Worm (Caenorhabditis elegans) whole organism, L2 larva: ENCODE data around the gene kel-1.

Experiments
- C34F6.9 ChIP-seq: fragments of 150-350 bp; optimal IDR thresholded peaks from 2 replicates; lab custom pipeline; 2014; ENCODE audit warnings: missing biosample characterization, missing genetic modification characterization
- F13H6.1 ChIP-seq: sonication (generic microtip); optimal IDR thresholded peaks from 2 replicates; lab custom pipeline; 2016; ENCODE audit warnings: missing genetic modification characterization, missing compliant biosample characterization
- Y55F3AM.14 ChIP-seq: fragments of 200-800 bp; sonication (Bioruptor generic); optimal IDR thresholded peaks from 2 replicates; lab custom pipeline; 2018; ENCODE audit warnings: mild to moderate bottlenecking, missing genetic modification characterization, missing compliant biosample characterization
- ZK546.5 ChIP-seq: sonication (generic microtip); optimal IDR thresholded peaks from 2 replicates; lab custom pipeline; 2017; ENCODE audit warnings: missing biosample characterization, missing genetic modification characterization
- alr-1 ChIP-seq: fragments of 150-350 bp; optimal IDR thresholded peaks from 2 replicates; lab custom pipeline; 2014; ENCODE audit warnings: missing biosample characterization, missing genetic modification characterization
- aly-2 ChIP-seq: fragments of 150-350 bp; optimal IDR thresholded peaks from 2 replicates; lab custom pipeline; 2014; ENCODE audit warnings: missing biosample characterization, missing genetic modification characterization
- ama-1 ChIP-seq: fragments of 150-350 bp; optimal IDR thresholded peaks from 2 replicates; lab custom pipeline; 2018; ENCODE audit warnings: inconsistent platforms
- blmp-1 ChIP-seq: sonication (generic microtip); optimal IDR thresholded peaks from 2 replicates; lab custom pipeline; 2017; ENCODE audit warnings: missing genetic modification characterization, mild to moderate bottlenecking, missing compliant biosample characterization, antibody characterized with exemption, moderate library complexity; ENCODE audit not compliant: insufficient read depth
- ceh-16 ChIP-seq: fragments of 150-350 bp; optimal IDR thresholded peaks from 2 replicates; lab custom pipeline; 2014; ENCODE audit warnings: missing biosample characterization, missing genetic modification characterization
- dmd-4 ChIP-seq: sonication (generic microtip); optimal IDR thresholded peaks from 2 replicates; lab custom pipeline; 2017; ENCODE audit warnings: missing biosample characterization, missing genetic modification characterization
- elt-3 ChIP-seq: sonication (generic microtip); optimal IDR thresholded peaks from 2 replicates; lab custom pipeline; 2017; ENCODE audit warnings: missing biosample characterization, missing genetic modification characterization
- fos-1 ChIP-seq: fragments of 150-350 bp; optimal IDR thresholded peaks from 2 replicates; lab custom pipeline; 2014; ENCODE audit warnings: missing biosample characterization, missing genetic modification characterization
- gmeb-1 ChIP-seq: fragments of 150-350 bp; optimal IDR thresholded peaks from 2 replicates; lab custom pipeline; 2014; ENCODE audit warnings: missing biosample characterization, missing genetic modification characterization
- lin-11 ChIP-seq: fragments of 150-350 bp; sonication (generic microtip); optimal IDR thresholded peaks from 2 replicates; lab custom pipeline; 2014; ENCODE audit warnings: missing biosample characterization, missing genetic modification characterization, inconsistent platforms, mixed read lengths
- lin-13 ChIP-seq: fragments of 150-350 bp; optimal IDR thresholded peaks from 2 replicates; lab custom pipeline; 2014; ENCODE audit warnings: missing biosample characterization, missing genetic modification reagents, missing genetic modification characterization
- lin-39 ChIP-seq: fragments of 150-350 bp; optimal IDR thresholded peaks from 2 replicates; lab custom pipeline; 2014; ENCODE audit warnings: missing biosample characterization, missing genetic modification reagents, missing genetic modification characterization
- mab-5 ChIP-seq: fragments of 150-350 bp; optimal IDR thresholded peaks from 2 replicates; lab custom pipeline; 2014; ENCODE audit warnings: missing biosample characterization, missing genetic modification characterization
- nhr-10 ChIP-seq: sonication (generic microtip); optimal IDR thresholded peaks from 2 replicates; lab custom pipeline; 2017; ENCODE audit warnings: missing biosample characterization, missing genetic modification characterization
- nhr-11 ChIP-seq: fragments of 150-350 bp; optimal IDR thresholded peaks from 2 replicates; lab custom pipeline; 2014; ENCODE audit warnings: missing biosample characterization, missing genetic modification characterization
- nhr-129 ChIP-seq: fragments of 150-350 bp; optimal IDR thresholded peaks from 2 replicates; lab custom pipeline; 2014; ENCODE audit warnings: missing biosample characterization, missing genetic modification characterization
- nhr-21 ChIP-seq: fragments of 150-350 bp; optimal IDR thresholded peaks from 2 replicates; lab custom pipeline; 2014; ENCODE audit warnings: missing biosample characterization, missing genetic modification characterization
- nhr-23 ChIP-seq: fragments of 150-350 bp; optimal IDR thresholded peaks from 2 replicates; lab custom pipeline; 2014; ENCODE audit warnings: missing biosample characterization, missing genetic modification reagents, missing genetic modification characterization
- nhr-237 ChIP-seq: fragments of 150-350 bp; optimal IDR thresholded peaks from 2 replicates; lab custom pipeline; 2014; ENCODE audit warnings: missing biosample characterization, missing genetic modification characterization
- nhr-25 ChIP-seq: fragments of 150-350 bp; sonication (generic microtip); optimal IDR thresholded peaks from 3 replicates; lab custom pipeline; 2014; ENCODE audit warnings: missing biosample characterization, missing genetic modification characterization
- nhr-6 ChIP-seq: fragments of 150-350 bp; optimal IDR thresholded peaks from 2 replicates; lab custom pipeline; 2014; ENCODE audit warnings: missing biosample characterization, missing genetic modification characterization
- nhr-77 ChIP-seq: fragments of 150-350 bp; optimal IDR thresholded peaks from 2 replicates; lab custom pipeline; 2014; ENCODE audit warnings: missing biosample characterization, missing genetic modification characterization
- peb-1 ChIP-seq: fragments of 150-350 bp; optimal IDR thresholded peaks from 2 replicates; lab custom pipeline; 2014; ENCODE audit warnings: missing biosample characterization, missing genetic modification characterization
- sem-4 ChIP-seq: fragments of 150-350 bp; optimal IDR thresholded peaks from 2 replicates; lab custom pipeline; 2014; ENCODE audit warnings: missing biosample characterization, missing genetic modification reagents, missing genetic modification characterization
- sma-3 ChIP-seq: sonication (generic microtip); optimal IDR thresholded peaks from 2 replicates; lab custom pipeline; 2016; ENCODE audit warnings: missing genetic modification reagents, missing genetic modification characterization, missing compliant biosample characterization
- sma-9 ChIP-seq, 2 experiments: fragments of 150-350 bp in 1 of 2; sonication (generic microtip) in 1 of 2; optimal IDR thresholded peaks; 2 replicates each; lab custom pipeline; 2014 to 2016; ENCODE audit warnings: missing genetic modification characterization in 2 of 2, mild to moderate bottlenecking in 1 of 2, missing biosample characterization in 1 of 2, missing compliant biosample characterization in 1 of 2, missing genetic modification reagents in 1 of 2, moderate library complexity in 1 of 2
- unc-39 ChIP-seq: fragments of 150-350 bp; optimal IDR thresholded peaks from 2 replicates; lab custom pipeline; 2014; ENCODE audit warnings: missing biosample characterization, missing genetic modification characterization
- unc-55 ChIP-seq: fragments of 150-350 bp; sonication (generic microtip); optimal IDR thresholded peaks from 3 replicates; lab custom pipeline; 2014; ENCODE audit warnings: missing biosample characterization, missing genetic modification reagents, missing genetic modification characterization
- unc-62 ChIP-seq: fragments of 150-350 bp; optimal IDR thresholded peaks from 2 replicates; lab custom pipeline; 2014; ENCODE audit warnings: missing biosample characterization, missing genetic modification reagents, missing genetic modification characterization
- zag-1 ChIP-seq: fragments of 150-350 bp; optimal IDR thresholded peaks from 2 replicates; lab custom pipeline; 2014; ENCODE audit warnings: missing biosample characterization, missing genetic modification characterization
- ztf-1 ChIP-seq: fragments of 200-800 bp; sonication (Bioruptor generic); conservative IDR thresholded peaks from 2 replicates; pipeline ENCODE4 v1.3.6; 2022; ENCODE audit warnings: missing genetic modification characterization, missing compliant biosample characterization
- ztf-4 ChIP-seq: fragments of 150-350 bp; optimal IDR thresholded peaks from 2 replicates; lab custom pipeline; 2014; ENCODE audit warnings: missing biosample characterization, missing genetic modification characterization

The kel-1 gene

DNA sequence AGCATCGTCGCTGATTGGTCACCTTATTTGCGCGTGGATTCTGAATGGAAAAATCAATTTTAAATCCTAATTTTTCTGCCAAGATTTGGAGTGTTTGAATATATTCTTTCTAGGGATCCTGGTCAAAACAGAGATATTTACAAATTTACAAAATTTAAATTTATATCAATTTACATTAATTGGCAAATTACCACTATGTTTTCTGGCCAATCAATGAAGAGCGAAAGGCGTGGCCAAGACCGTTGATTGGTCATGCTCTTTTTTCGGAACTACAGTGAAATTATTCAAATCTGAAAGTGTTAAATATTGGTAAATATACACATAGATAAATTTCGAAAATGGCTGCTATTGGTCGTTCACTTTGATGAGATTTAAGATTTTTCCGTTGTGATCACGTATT, 46.0 kb upstream of the kel-1 start:
- TF ChIP-seq sem-4 (tag; lab: Kevin White, UChicago) (no peak), sma-3 (GFP tag; lab: Kevin White, UChicago) (no peak), ZK546.5 (tag; lab: Kevin White, UChicago) (no peak), nhr-21 (no peak), mab-5 (tag; lab: Kevin White, UChicago) (no peak), C34F6.9 (tag; lab: Kevin White, UChicago) (no peak), elt-3 (no peak), alr-1 (tag; lab: Kevin White, UChicago) (no peak), lin-11 (tag; lab: Kevin White, UChicago) (no peak), gmeb-1 (tag; lab: Kevin White, UChicago) (no peak), ztf-4 (tag; lab: Kevin White, UChicago) (no peak)
- TF ChIP-seq, all 48 proteins: peak for 0

DNA sequence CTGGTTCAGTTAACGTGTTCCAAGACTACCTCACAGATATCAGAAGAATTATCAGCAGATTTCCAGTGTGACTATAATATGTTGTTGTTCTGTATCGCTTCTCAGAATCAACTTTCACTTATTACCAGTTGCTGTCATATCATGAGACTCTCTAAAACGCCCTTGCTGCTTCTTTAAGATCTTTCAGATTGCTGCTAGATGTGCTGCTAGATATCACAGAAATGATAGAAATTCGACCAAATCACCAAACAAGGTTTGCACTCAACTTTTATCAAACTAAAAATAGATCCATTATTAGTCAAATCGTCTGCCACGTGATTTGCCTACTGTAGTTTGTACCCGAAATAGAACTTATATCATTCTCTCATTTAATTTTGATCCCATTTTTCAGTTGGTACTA, 44.2 kb upstream of the kel-1 start:
- TF ChIP-seq nhr-77 (tag; lab: Kevin White, UChicago) (no peak), blmp-1 (no peak), sma-3 (GFP tag; lab: Kevin White, UChicago) (peak; percentile 10), F13H6.1 (tag; lab: Kevin White, UChicago) (no peak), fos-1 (tag; lab: Kevin White, UChicago) (no peak), ama-1 (no peak), elt-3 (no peak), sem-4 (tag; lab: Kevin White, UChicago) (no peak), sma-9 (GFP tag; optimal IDR thresholded peaks at IDR 0.05; lab: Kevin White, UChicago) (no peak), sma-9 (tag; optimal IDR thresholded peaks at IDR 0.05; lab: Kevin White, UChicago) (no peak), lin-13 (no peak), nhr-25 (tag; lab: Kevin White, UChicago) (peak; percentile 2), lin-39 (no peak)

DNA sequence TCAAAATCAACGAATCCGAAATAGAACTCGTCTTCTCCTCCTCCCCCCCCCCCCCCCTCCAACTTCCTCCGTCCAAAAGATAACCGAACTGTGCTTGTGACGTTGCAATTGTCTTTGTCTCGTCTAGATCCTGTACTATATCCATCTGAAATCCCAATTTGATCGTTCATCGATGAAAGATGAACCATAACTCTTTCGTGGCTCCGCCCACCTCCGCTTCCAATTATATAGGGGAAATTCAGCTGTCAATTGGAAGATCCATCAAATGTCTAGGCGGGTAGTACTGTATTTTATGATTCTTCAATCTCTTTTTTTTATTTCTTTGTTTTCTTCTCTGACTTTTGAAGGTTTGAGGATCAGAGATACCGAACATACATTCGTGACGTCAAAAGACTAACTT, 43.4 kb upstream of the kel-1 start:
- TF ChIP-seq gmeb-1 (tag; lab: Kevin White, UChicago) (no peak), nhr-25 (tag; lab: Kevin White, UChicago) (no peak), sma-9 (GFP tag; optimal IDR thresholded peaks at IDR 0.05; lab: Kevin White, UChicago) (peak; percentile 4), sma-9 (tag; optimal IDR thresholded peaks at IDR 0.05; lab: Kevin White, UChicago) (no peak)
- TF ChIP-seq, all 48 proteins: peak for 1

DNA sequence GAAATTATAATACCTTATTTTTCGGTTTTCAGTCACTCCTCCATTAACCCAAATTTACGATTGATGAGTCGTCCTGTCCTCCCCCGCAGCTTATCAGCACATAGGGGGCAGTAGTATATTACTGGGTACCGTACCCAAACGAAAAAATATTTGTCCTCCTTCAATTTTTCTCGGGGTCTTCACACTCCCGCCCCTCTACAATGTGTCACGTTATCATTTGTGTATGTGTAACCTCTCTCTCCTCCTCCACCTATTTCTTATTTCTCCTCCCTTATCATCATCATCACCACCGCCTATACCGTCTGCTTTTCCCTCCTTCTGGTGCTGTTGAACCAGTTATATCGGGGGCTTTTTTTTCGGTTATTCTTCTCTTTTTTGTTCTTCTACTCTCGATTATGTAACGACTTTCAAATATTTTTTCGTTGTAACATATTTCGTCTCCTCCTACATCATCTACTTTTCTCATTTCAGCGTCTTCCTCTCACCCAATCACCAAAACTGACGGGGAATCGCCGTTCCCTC, 42.4 kb upstream of the kel-1 start, which contains the start of gene ghi-1:
TSS of gene ghi-1 (plus strand) at position 472 of the 522 bp plus-strand sequence.
- TF ChIP-seq nhr-21 (no peak), nhr-237 (tag; lab: Kevin White, UChicago) (no peak), zag-1 (no peak), nhr-10 (tag; lab: Kevin White, UChicago) (no peak), nhr-25 (tag; lab: Kevin White, UChicago) (peak; percentile 11), lin-39 (no peak), ztf-4 (tag; lab: Kevin White, UChicago) (no peak), nhr-6 (no peak), sma-9 (GFP tag; optimal IDR thresholded peaks at IDR 0.05; lab: Kevin White, UChicago) (peak; percentile 19), sma-9 (tag; optimal IDR thresholded peaks at IDR 0.05; lab: Kevin White, UChicago) (no peak), unc-62 (no peak), aly-2 (tag; lab: Kevin White, UChicago) (no peak), peb-1 (tag; lab: Kevin White, UChicago) (no peak), ceh-16 (tag; lab: Kevin White, UChicago) (no peak), sma-3 (GFP tag; lab: Kevin White, UChicago) (peak; percentile 8), elt-3 (no peak), unc-39 (tag; lab: Kevin White, UChicago) (no peak), nhr-11 (tag; lab: Kevin White, UChicago) (no peak), Y55F3AM.14 (GFP tag; lab: Kevin White, UChicago) (no peak), fos-1 (tag; lab: Kevin White, UChicago) (peak; percentile 54), nhr-129 (tag; lab: Kevin White, UChicago) (no peak), ZK546.5 (tag; lab: Kevin White, UChicago) (no peak), dmd-4 (no peak), unc-55 (no peak), C34F6.9 (tag; lab: Kevin White, UChicago) (no peak), ztf-1 (GFP tag; lab: Robert Waterston, UW) (no peak), mab-5 (tag; lab: Kevin White, UChicago) (no peak), nhr-23 (tag; lab: Kevin White, UChicago) (no peak), lin-13 (no peak)
